Worm (Caenorhabditis elegans): ENCODE results near the gene C25E10.10.
A peak's percentile ranks its signal among the peaks of the same experiment; 100 is the strongest.

Gene C25E10.10

ce11 chrV:9073322-9074038 lies 17.3 kb upstream of the C25E10.10 start, which contains the start of gene oac-50:
Gene oac-50 (minus strand): TSS chrV:9073540.
- TF ChIP-seq nhr-76 (tag; optimal IDR thresholded peaks at IDR 0.05) (no peak), ceh-43 (GFP tag; optimal IDR thresholded peaks at IDR 0.05) (no peak)

ce11 chrV:9069680-9070079 lies 13.5 kb upstream of the C25E10.10 start, which contains the start of gene T27E4.5:
Gene T27E4.5 (minus strand): TSS chrV:9069780.
- no peak for TF ChIP-seq nhr-12 (tag; optimal IDR thresholded peaks at IDR 0.05)
- TF ChIP-seq tbx-8 (GFP tag; optimal IDR thresholded peaks at IDR 0.05): no peak
- TF ChIP-seq lsy-2 (tag; optimal IDR thresholded peaks at IDR 0.05): no peak
- no peak for TF ChIP-seq nhr-76 (tag; optimal IDR thresholded peaks at IDR 0.05)
- no peak for TF ChIP-seq pha-4 (tag; optimal IDR thresholded peaks at IDR 0.05)
- TF ChIP-seq blmp-1 (tag; optimal IDR thresholded peaks at IDR 0.05): no peak
- no peak for TF ChIP-seq flh-1 (GFP tag; optimal IDR thresholded peaks at IDR 0.05)
- TF ChIP-seq lin-32 (GFP tag; optimal IDR thresholded peaks at IDR 0.05): no peak
- no peak for TF ChIP-seq sptf-1 (tag; optimal IDR thresholded peaks at IDR 0.05)
- no peak for TF ChIP-seq unc-120 (tag; optimal IDR thresholded peaks at IDR 0.05; ENCODE audit: poor library complexity, severe bottlenecking)
- TF ChIP-seq snpc-4 (tag; optimal IDR thresholded peaks at IDR 0.05): no peak
- TF ChIP-seq lin-13 (tag; optimal IDR thresholded peaks at IDR 0.05): no peak
- no peak for TF ChIP-seq mab-5 (tag; optimal IDR thresholded peaks at IDR 0.05)
- TF ChIP-seq mls-2 (tag; optimal IDR thresholded peaks at IDR 0.05): no peak
- no peak for TF ChIP-seq elt-1 (tag; optimal IDR thresholded peaks at IDR 0.05; ENCODE audit: borderline replicate concordance, insufficient read depth)
- TF ChIP-seq nhr-237 (tag; optimal IDR thresholded peaks at IDR 0.05): no peak

ce11 chrV:9067678-9068077 lies 11.5 kb upstream of the C25E10.10 start, which contains the start of gene fip-2:
Gene fip-2 (plus strand): TSS chrV:9067978.
- no peak for TF ChIP-seq nhr-28 (tag; optimal IDR thresholded peaks at IDR 0.05)
- no peak for TF ChIP-seq elt-3 (tag; optimal IDR thresholded peaks at IDR 0.05)
- TF ChIP-seq ceh-83 (GFP tag; optimal IDR thresholded peaks at IDR 0.05): no peak

ce11 chrV:9065915-9066314 lies 9.8 kb upstream of the C25E10.10 start:
- TF ChIP-seq ceh-43 (GFP tag; optimal IDR thresholded peaks at IDR 0.05): no peak
- TF ChIP-seq sem-2 (GFP tag; optimal IDR thresholded peaks at IDR 0.05): no peak

ce11 chrV:9065001-9065400 lies 8.8 kb upstream of the C25E10.10 start:
- TF ChIP-seq sem-2 (GFP tag; optimal IDR thresholded peaks at IDR 0.05) (no peak), nhr-12 (tag; optimal IDR thresholded peaks at IDR 0.05) (no peak), tbx-8 (GFP tag; optimal IDR thresholded peaks at IDR 0.05) (no peak), mls-2 (tag; optimal IDR thresholded peaks at IDR 0.05) (no peak), pha-4 (tag; optimal IDR thresholded peaks at IDR 0.05) (no peak), unc-120 (tag; optimal IDR thresholded peaks at IDR 0.05; ENCODE audit: poor library complexity, severe bottlenecking) (no peak), elt-1 (tag; optimal IDR thresholded peaks at IDR 0.05; ENCODE audit: borderline replicate concordance, insufficient read depth) (no peak), lin-32 (GFP tag; optimal IDR thresholded peaks at IDR 0.05) (no peak), ceh-83 (GFP tag; optimal IDR thresholded peaks at IDR 0.05) (no peak), lin-13 (tag; optimal IDR thresholded peaks at IDR 0.05) (no peak), M03D4.4 (tag; optimal IDR thresholded peaks at IDR 0.05) (no peak), drap-1 (GFP tag; optimal IDR thresholded peaks at IDR 0.05) (no peak), ham-2 (GFP tag; optimal IDR thresholded peaks at IDR 0.05) (no peak), nhr-76 (tag; optimal IDR thresholded peaks at IDR 0.05) (no peak)

- TF ChIP-seq elt-1 (tag; optimal IDR thresholded peaks at IDR 0.05; ENCODE audit: borderline replicate concordance, insufficient read depth) (peak; percentile 64), sem-2 (GFP tag; optimal IDR thresholded peaks at IDR 0.05) (no peak)
These were observed 7.0 kb upstream of the C25E10.10 start for ce11 chrV:9063134-9063533.

ce11 chrV:9062341-9062740 lies 6.2 kb upstream of the C25E10.10 start, which contains the start of gene C25E10.12:
Gene C25E10.12 (minus strand): TSS chrV:9062441.
- TF ChIP-seq M03D4.4 (tag; optimal IDR thresholded peaks at IDR 0.05): no peak
- TF ChIP-seq unc-62 (GFP tag; optimal IDR thresholded peaks at IDR 0.05): no peak
- no peak for TF ChIP-seq lin-32 (GFP tag; optimal IDR thresholded peaks at IDR 0.05)
- TF ChIP-seq cnd-1 (tag; optimal IDR thresholded peaks at IDR 0.05): no peak
- no peak for TF ChIP-seq lsy-2 (tag; optimal IDR thresholded peaks at IDR 0.05)
- no peak for TF ChIP-seq nhr-76 (tag; optimal IDR thresholded peaks at IDR 0.05)
- no peak for TF ChIP-seq pha-4 (tag; optimal IDR thresholded peaks at IDR 0.05)
- TF ChIP-seq sem-2 (GFP tag; optimal IDR thresholded peaks at IDR 0.05): no peak
- no peak for TF ChIP-seq ztf-11 (tag; optimal IDR thresholded peaks at IDR 0.05)
- no peak for TF ChIP-seq nhr-2 (tag; optimal IDR thresholded peaks at IDR 0.05)
- no peak for TF ChIP-seq ham-2 (GFP tag; optimal IDR thresholded peaks at IDR 0.05)
- no peak for TF ChIP-seq nhr-28 (tag; optimal IDR thresholded peaks at IDR 0.05)
- no peak for TF ChIP-seq blmp-1 (tag; optimal IDR thresholded peaks at IDR 0.05)

Measured in whole organism, mixed stage, embryonic.